Fruit fly (Drosophila melanogaster) whole organism, adult: ENCODE results near the gene Msp300.

Experiments
- CG11617 ChIP-seq: fragments of 200-800 bp; sonication (Bioruptor generic); optimal IDR thresholded peaks from 2 replicates; lab custom pipeline; 2017; ENCODE audit warnings: mild to moderate bottlenecking, missing biosample characterization, missing genetic modification reagents, missing genetic modification characterization
- CG12768 ChIP-seq: fragments of 200-800 bp; sonication (Bioruptor generic); optimal IDR thresholded peaks from 2 replicates; lab custom pipeline; 2017; ENCODE audit warnings: missing biosample characterization, missing genetic modification characterization, mild to moderate bottlenecking, moderate library complexity, missing genetic modification reagents
- CG14711 ChIP-seq: fragments of 200-800 bp; sonication (Bioruptor generic); optimal IDR thresholded peaks from 2 replicates; lab custom pipeline; 2018; ENCODE audit warnings: missing biosample characterization, mild to moderate bottlenecking, missing genetic modification characterization, moderate library complexity
- CG1620 ChIP-seq: fragments of 200-800 bp; sonication (Bioruptor generic); optimal IDR thresholded peaks from 2 replicates; lab custom pipeline; 2016; ENCODE audit warnings: missing biosample characterization, missing genetic modification characterization
- CG33017 ChIP-seq: fragments of 200-800 bp; sonication (Bioruptor generic); optimal IDR thresholded peaks from 2 replicates; lab custom pipeline; 2018; ENCODE audit warnings: missing biosample characterization, mild to moderate bottlenecking, missing genetic modification characterization, moderate library complexity
- CG5204 ChIP-seq: fragments of 200-800 bp; sonication (Bioruptor generic); optimal IDR thresholded peaks from 2 replicates; lab custom pipeline; 2016; ENCODE audit warnings: missing biosample characterization, missing genetic modification characterization
- CG7045 ChIP-seq: fragments of 200-800 bp; sonication (Bioruptor generic); optimal IDR thresholded peaks from 2 replicates; lab custom pipeline; 2017; ENCODE audit warnings: missing biosample characterization, mild to moderate bottlenecking, missing genetic modification characterization
- CG7101 ChIP-seq: fragments of 200-800 bp; sonication (Bioruptor generic); optimal IDR thresholded peaks from 2 replicates; lab custom pipeline; 2018; ENCODE audit warnings: missing biosample characterization, mild to moderate bottlenecking, missing genetic modification characterization, moderate library complexity
- Clk ChIP-seq: fragments of 200-800 bp; sonication (Bioruptor generic); optimal IDR thresholded peaks from 2 replicates; lab custom pipeline; 2017; ENCODE audit warnings: missing biosample characterization, missing genetic modification characterization
- Crg-1 ChIP-seq: fragments of 200-800 bp; sonication (Bioruptor generic); optimal IDR thresholded peaks from 2 replicates; lab custom pipeline; 2016; ENCODE audit warnings: missing biosample characterization, missing genetic modification characterization
- Hr96 ChIP-seq: fragments of 200-800 bp; sonication (Bioruptor generic); optimal IDR thresholded peaks from 2 replicates; lab custom pipeline; 2016; ENCODE audit warnings: missing biosample characterization, missing genetic modification characterization
- Mnt ChIP-seq: fragments of 200-800 bp; sonication (Bioruptor generic); optimal IDR thresholded peaks from 2 replicates; lab custom pipeline; 2016; ENCODE audit warnings: missing biosample characterization, mild to moderate bottlenecking, missing genetic modification characterization
- bab1 ChIP-seq: fragments of 200-800 bp; sonication (Bioruptor generic); optimal IDR thresholded peaks from 3 replicates; lab custom pipeline; 2019; ENCODE audit warnings: missing biosample characterization, mild to moderate bottlenecking, missing genetic modification characterization, moderate library complexity
- cic ChIP-seq: fragments of 200-800 bp; sonication (Bioruptor generic); optimal IDR thresholded peaks from 2 replicates; lab custom pipeline; 2017; ENCODE audit warnings: missing biosample characterization, mild to moderate bottlenecking, missing genetic modification characterization, moderate library complexity
- cnc ChIP-seq, 2 experiments: fragments of >200 bp; optimal IDR thresholded peaks; 2 replicates each; lab custom pipeline; 2017
- kay ChIP-seq: fragments of 200-800 bp; sonication (Bioruptor generic); peaks from one replicate; lab custom pipeline; 2016; ENCODE audit warnings: missing biosample characterization, missing genetic modification characterization, borderline replicate concordance
- ovo ChIP-seq: fragments of 200-800 bp; sonication (Bioruptor generic); optimal IDR thresholded peaks from 2 replicates; lab custom pipeline; 2016; ENCODE audit warnings: missing biosample characterization, missing genetic modification characterization
- pad ChIP-seq: fragments of 200-800 bp; sonication (Bioruptor generic); optimal IDR thresholded peaks from 3 replicates; lab custom pipeline; 2017; ENCODE audit warnings: missing biosample characterization, missing genetic modification characterization, mild to moderate bottlenecking, moderate library complexity, missing genetic modification reagents
- tj ChIP-seq: fragments of 200-800 bp; sonication (Bioruptor generic); optimal IDR thresholded peaks from 3 replicates; lab custom pipeline; 2017; ENCODE audit warnings: missing biosample characterization, mild to moderate bottlenecking, missing genetic modification characterization, moderate library complexity
- toe ChIP-seq: fragments of 200-800 bp; sonication (Bioruptor generic); optimal IDR thresholded peaks from 2 replicates; lab custom pipeline; 2016; ENCODE audit warnings: missing biosample characterization, missing genetic modification characterization

Gene Msp300

DNA sequence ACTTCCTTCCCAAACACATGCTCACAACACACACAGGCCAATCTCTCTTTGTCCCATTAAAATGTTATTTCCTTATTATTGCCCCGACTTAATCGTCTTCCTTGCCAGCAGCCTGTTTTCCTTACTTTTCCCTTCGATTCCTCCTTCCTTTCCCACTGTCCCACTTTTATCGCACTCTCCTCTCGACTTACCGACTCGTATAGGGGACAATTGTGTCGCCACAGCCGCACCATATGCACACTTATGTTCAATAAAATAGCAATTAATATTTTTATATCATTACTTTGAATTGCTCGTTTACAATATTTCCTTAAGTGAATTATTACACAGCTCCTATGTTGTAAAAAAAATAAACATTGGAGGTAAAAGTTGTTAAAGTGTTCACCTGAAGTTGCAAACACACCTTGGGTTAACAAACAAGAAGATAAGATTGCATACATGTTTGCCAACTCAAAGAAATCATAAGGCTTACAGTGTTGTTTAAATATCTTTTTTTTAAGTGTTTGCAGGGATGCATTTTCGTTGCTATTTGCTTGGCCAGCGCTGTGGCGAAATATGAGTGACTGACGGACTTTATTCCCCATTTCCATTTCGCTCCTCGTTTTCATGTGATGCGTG is 13.7 kb upstream of the Msp300 start:
- TF ChIP-seq pad (GFP tag; lab: Kevin White, UChicago) (peak; percentile 25), Crg-1 (GFP tag; lab: Kevin White, UChicago) (peak; percentile 30), Hr96 (GFP tag; lab: Kevin White, UChicago) (peak; percentile 35), CG14711 (tag; lab: Kevin White, UChicago) (peak; percentile 49), Clk (GFP tag; lab: Kevin White, UChicago) (no peak), Mnt (no peak), ovo (GFP tag; lab: Kevin White, UChicago) (no peak), CG7101 (tag; lab: Kevin White, UChicago) (peak; percentile 47), cnc (optimal IDR thresholded peaks at IDR 0.05; lab: Kevin White, UChicago) (no peak), CG11617 (GFP tag; lab: Kevin White, UChicago) (peak; percentile 35), CG12768 (no peak), cic (GFP tag; lab: Kevin White, UChicago) (no peak), CG7045 (GFP tag; lab: Kevin White, UChicago) (no peak), kay (GFP tag; lab: Kevin White, UChicago) (peak; percentile 24), CG1620 (no peak), bab1 (GFP tag; lab: Kevin White, UChicago) (peak; percentile 74), tj (GFP tag; lab: Kevin White, UChicago) (peak; percentile 9)

dm6 chr2L:5088649-5089270 is 11.9 kb upstream of the Msp300 start:
- TF ChIP-seq CG7045 (GFP tag; lab: Kevin White, UChicago) (no peak), CG12768 (no peak), Hr96 (GFP tag; lab: Kevin White, UChicago) (no peak), tj (GFP tag; lab: Kevin White, UChicago) (peak; percentile 91), cic (GFP tag; lab: Kevin White, UChicago) (no peak)

dm6 chr2L:5089642-5090041 is 11.0 kb upstream of the Msp300 start:
- TF ChIP-seq CG14711 (tag; lab: Kevin White, UChicago): no peak
- TF ChIP-seq tj (GFP tag; lab: Kevin White, UChicago): peak; percentile 94
- no peak for TF ChIP-seq CG7101 (tag; lab: Kevin White, UChicago)
- TF ChIP-seq pad (GFP tag; lab: Kevin White, UChicago): no peak

- TF ChIP-seq toe (GFP tag; lab: Kevin White, UChicago) (no peak), CG12768 (no peak), ovo (GFP tag; lab: Kevin White, UChicago) (no peak), CG1620 (no peak), pad (GFP tag; lab: Kevin White, UChicago) (no peak), CG7101 (tag; lab: Kevin White, UChicago) (no peak), Clk (GFP tag; lab: Kevin White, UChicago) (no peak), tj (GFP tag; lab: Kevin White, UChicago) (no peak), cic (GFP tag; lab: Kevin White, UChicago) (no peak)
Measured at dm6 chr2L:5090352-5090751, 10.3 kb upstream of the Msp300 start.

DNA sequence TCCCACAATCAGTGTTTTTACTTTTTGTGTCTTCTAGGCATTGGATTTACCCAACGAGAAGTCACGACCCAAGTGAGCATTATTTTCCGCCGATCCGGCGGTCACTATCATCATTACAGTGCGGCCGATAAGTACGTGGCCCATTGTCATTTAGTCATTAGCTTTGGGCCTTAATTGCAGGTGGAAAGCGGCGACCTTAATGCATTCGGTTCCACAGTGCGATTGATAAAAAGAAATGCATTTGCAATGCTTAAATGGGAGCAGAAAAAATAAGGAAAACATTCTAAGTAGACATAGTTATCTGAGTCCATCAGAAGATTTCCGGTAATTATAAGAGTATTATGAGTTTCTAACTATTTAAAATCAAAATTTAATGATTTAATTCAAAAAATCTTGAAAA is 8.5 kb upstream of the Msp300 start:
- TF ChIP-seq cic (GFP tag; lab: Kevin White, UChicago) (no peak), CG33017 (tag; lab: Kevin White, UChicago) (no peak), CG12768 (peak; percentile 13)

DNA sequence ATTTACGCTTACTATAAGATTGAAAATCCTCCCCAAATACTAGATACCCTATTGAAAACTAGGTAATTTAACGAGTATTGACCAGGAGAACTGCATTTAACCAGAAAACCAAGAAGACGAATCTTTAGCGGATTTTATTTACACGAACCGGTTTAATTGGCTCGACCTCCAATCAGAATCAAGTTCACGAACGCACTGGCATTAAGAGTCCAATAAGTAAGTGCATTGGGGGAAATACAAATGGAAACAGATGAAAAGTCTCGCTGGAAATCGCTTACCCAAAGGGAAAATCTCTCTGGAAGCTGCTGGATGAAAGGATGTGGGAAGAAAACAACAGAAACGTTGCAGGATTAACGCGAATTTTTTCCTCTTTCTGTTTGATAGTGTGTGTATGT is 8.1 kb upstream of the Msp300 start:
- no peak for TF ChIP-seq cnc (optimal IDR thresholded peaks at IDR 0.05; lab: Kevin White, UChicago)
- no peak for TF ChIP-seq ovo (GFP tag; lab: Kevin White, UChicago)
- no peak for TF ChIP-seq Crg-1 (GFP tag; lab: Kevin White, UChicago)
- TF ChIP-seq CG12768: no peak
- TF ChIP-seq kay (GFP tag; lab: Kevin White, UChicago): no peak
- TF ChIP-seq toe (GFP tag; lab: Kevin White, UChicago): no peak
- TF ChIP-seq CG33017 (tag; lab: Kevin White, UChicago): no peak
- no peak for TF ChIP-seq CG7101 (tag; lab: Kevin White, UChicago)
- no peak for TF ChIP-seq pad (GFP tag; lab: Kevin White, UChicago)
- TF ChIP-seq CG14711 (tag; lab: Kevin White, UChicago): no peak
- no peak for TF ChIP-seq tj (GFP tag; lab: Kevin White, UChicago)

dm6 chr2L:5092992-5093695 is 7.5 kb upstream of the Msp300 start, which contains the start of gene Pgant5:
Gene Pgant5 (minus strand): TSS chr2L:5093592.
- TF ChIP-seq kay (GFP tag; lab: Kevin White, UChicago): no peak
- TF ChIP-seq CG14711 (tag; lab: Kevin White, UChicago): no peak
- TF ChIP-seq cic (GFP tag; lab: Kevin White, UChicago): peak; percentile 55
- TF ChIP-seq toe (GFP tag; lab: Kevin White, UChicago): no peak
- TF ChIP-seq Clk (GFP tag; lab: Kevin White, UChicago): no peak
- peak; percentile 57 for TF ChIP-seq CG33017 (tag; lab: Kevin White, UChicago)
- no peak for TF ChIP-seq cnc (optimal IDR thresholded peaks at IDR 0.05; lab: Kevin White, UChicago)
- no peak for TF ChIP-seq CG5204 (GFP tag; lab: Kevin White, UChicago)
- TF ChIP-seq CG11617 (GFP tag; lab: Kevin White, UChicago): peak; percentile 29
- no peak for TF ChIP-seq ovo (GFP tag; lab: Kevin White, UChicago)
- TF ChIP-seq CG7101 (tag; lab: Kevin White, UChicago): peak; percentile 3
- peak; percentile 49 for TF ChIP-seq Mnt
- TF ChIP-seq tj (GFP tag; lab: Kevin White, UChicago): peak; percentile 52
- peak; percentile 27 for TF ChIP-seq CG7045 (GFP tag; lab: Kevin White, UChicago)
- peak; percentile 50 for TF ChIP-seq CG12768
- TF ChIP-seq CG1620: peak; percentile 42
- peak; percentile 4 for TF ChIP-seq pad (GFP tag; lab: Kevin White, UChicago)
- no peak for TF ChIP-seq bab1 (GFP tag; lab: Kevin White, UChicago)
- TF ChIP-seq Crg-1 (GFP tag; lab: Kevin White, UChicago): no peak
- TF ChIP-seq Hr96 (GFP tag; lab: Kevin White, UChicago): peak; percentile 63
